Worm (Caenorhabditis elegans) whole organism, early embryonic: ENCODE data around the gene K08D9.9.

Source experiments
- B0310.2 ChIP-seq: sonication (generic microtip); optimal IDR thresholded peaks from 2 replicates; lab custom pipeline; 2016; ENCODE audit warnings: mild to moderate bottlenecking, missing genetic modification characterization, missing compliant biosample characterization
- F13C5.2 ChIP-seq: sonication (generic microtip); optimal IDR thresholded peaks from 2 replicates; lab custom pipeline; 2017; ENCODE audit warnings: mild to moderate bottlenecking, missing genetic modification characterization, inconsistent platforms, missing compliant biosample characterization
- aly-1 ChIP-seq: sonication (generic microtip); optimal IDR thresholded peaks from 2 replicates; lab custom pipeline; 2016; ENCODE audit warnings: missing genetic modification characterization, missing compliant biosample characterization
- ama-1 ChIP-seq: fragments of 150-350 bp; optimal IDR thresholded peaks from 2 replicates; lab custom pipeline; 2014
- ceh-13 ChIP-seq: fragments of 200-800 bp; sonication (Bioruptor generic); optimal IDR thresholded peaks from 2 replicates; lab custom pipeline; 2018; ENCODE audit warnings: mild to moderate bottlenecking, missing genetic modification characterization, missing compliant biosample characterization
- ceh-36 ChIP-seq: sonication (generic microtip); optimal IDR thresholded peaks from 2 replicates; lab custom pipeline; 2016; ENCODE audit warnings: missing genetic modification characterization, inconsistent platforms, missing compliant biosample characterization
- ets-7 ChIP-seq: sonication (generic microtip); optimal IDR thresholded peaks from 2 replicates; lab custom pipeline; 2016; ENCODE audit warnings: missing genotype, missing genetic modification characterization, missing compliant biosample characterization
- flt-1 ChIP-seq: fragments of 200-800 bp; sonication (Bioruptor generic); IDR thresholded peaks from 2 replicates; pipeline ENCODE4 v1.3.6; 2022; ENCODE audit warnings: missing genetic modification characterization, missing compliant biosample characterization
- hmbx-1 ChIP-seq: sonication (generic microtip); optimal IDR thresholded peaks from 2 replicates; lab custom pipeline; 2016; ENCODE audit warnings: mild to moderate bottlenecking, missing genetic modification characterization, missing compliant biosample characterization
- hmg-4 ChIP-seq: fragments of 200-800 bp; sonication (Bioruptor generic); optimal IDR thresholded peaks from 2 replicates; lab custom pipeline; 2018; ENCODE audit warnings: mild to moderate bottlenecking, missing genetic modification characterization, missing compliant biosample characterization
- hnd-1 ChIP-seq: sonication (generic microtip); optimal IDR thresholded peaks from 2 replicates; lab custom pipeline; 2016; ENCODE audit warnings: missing genetic modification characterization, missing compliant biosample characterization
- pes-1 ChIP-seq: fragments of 200-800 bp; sonication (Bioruptor generic); IDR thresholded peaks from 2 replicates; pipeline ENCODE4 v1.3.6; 2022; ENCODE audit warnings: missing genetic modification reagents, missing genetic modification characterization, missing compliant biosample characterization
- scrt-1 ChIP-seq: fragments of 200-800 bp; sonication (Bioruptor generic); IDR thresholded peaks from 2 replicates; pipeline ENCODE4 v1.3.6; 2022; ENCODE audit warnings: missing genetic modification characterization, missing compliant biosample characterization
- sea-1 ChIP-seq: fragments of 200-800 bp; sonication (Bioruptor generic); conservative IDR thresholded peaks from 2 replicates; pipeline ENCODE4 v1.3.6; 2022; ENCODE audit warnings: missing genetic modification characterization, missing compliant biosample characterization
- tbx-11 ChIP-seq: fragments of 200-800 bp; sonication (Bioruptor generic); IDR thresholded peaks from 2 replicates; pipeline ENCODE4 v1.3.6; 2022; ENCODE audit warnings: missing genetic modification characterization, missing compliant biosample characterization
- tbx-37 ChIP-seq: fragments of 200-800 bp; sonication (Bioruptor generic); conservative IDR thresholded peaks from 2 replicates; pipeline ENCODE4 v1.3.6; 2022; ENCODE audit warnings: missing genetic modification reagents, missing genetic modification characterization, missing compliant biosample characterization
- tra-4 ChIP-seq: sonication (generic microtip); optimal IDR thresholded peaks from 2 replicates; lab custom pipeline; 2017; ENCODE audit warnings: missing genetic modification characterization, missing compliant biosample characterization

K08D9.9 gene

ce11 chrV:3259168-3259622 is 22.7 kb upstream of the K08D9.9 start, which contains the start of gene T28A11.16:
TSS of gene T28A11.16 (minus strand) at chrV:3259218.
- no peak for TF ChIP-seq hmg-4
- no peak for TF ChIP-seq hnd-1 (tag; lab: Kevin White, UChicago)
- no peak for TF ChIP-seq ceh-13 (GFP tag; lab: Kevin White, UChicago)
- no peak for TF ChIP-seq tra-4 (tag; lab: Kevin White, UChicago)
- TF ChIP-seq ceh-36 (tag; lab: Kevin White, UChicago) = no peak
- TF ChIP-seq tbx-11 (GFP tag; lab: Robert Waterston, UW) = no peak
- TF ChIP-seq tbx-37 (GFP tag; lab: Robert Waterston, UW) = no peak

DNA sequence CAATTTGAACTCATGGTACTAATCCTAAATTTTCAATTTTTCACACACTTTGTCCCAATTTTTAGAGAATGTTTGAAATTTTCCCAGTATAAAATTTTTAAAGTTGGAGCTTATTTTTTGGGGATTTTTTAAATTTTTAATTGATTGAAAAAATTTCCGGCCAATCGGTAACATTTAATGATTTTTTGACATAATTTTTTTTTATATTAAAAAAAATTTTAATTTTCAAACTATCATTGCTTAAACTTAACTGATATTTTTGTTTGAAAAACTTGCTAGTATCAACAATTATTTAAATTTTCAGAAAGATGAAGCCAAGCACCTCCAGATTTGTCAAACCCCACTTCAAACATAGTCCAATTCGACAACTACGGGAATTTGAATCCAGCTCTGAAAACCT is 20.8 kb upstream of the K08D9.9 start, which contains the start of gene T28A11.22:
Gene T28A11.22, plus strand, starts transcription at position 301 of the 400 bp plus-strand sequence.
- no peak for TF ChIP-seq ets-7 (tag; lab: Kevin White, UChicago)
- no peak for TF ChIP-seq ceh-13 (GFP tag; lab: Kevin White, UChicago)
- TF ChIP-seq hmbx-1 (tag; lab: Kevin White, UChicago) = no peak
- no peak for TF ChIP-seq pes-1 (GFP tag; lab: Robert Waterston, UW)
- TF ChIP-seq aly-1 (tag; lab: Kevin White, UChicago) = no peak
- TF ChIP-seq tbx-37 (GFP tag; lab: Robert Waterston, UW) = no peak
- TF ChIP-seq scrt-1 (GFP tag; lab: Robert Waterston, UW) = no peak
- no peak for TF ChIP-seq tra-4 (tag; lab: Kevin White, UChicago)
- no peak for TF ChIP-seq ama-1 (lab: Kevin White, UChicago)
- no peak for TF ChIP-seq tbx-11 (GFP tag; lab: Robert Waterston, UW)
- TF ChIP-seq hmg-4 = no peak
- no peak for TF ChIP-seq sea-1
- TF ChIP-seq hnd-1 (tag; lab: Kevin White, UChicago) = no peak
- TF ChIP-seq B0310.2 = no peak
- no peak for TF ChIP-seq flt-1 (GFP tag; lab: Robert Waterston, UW)

DNA sequence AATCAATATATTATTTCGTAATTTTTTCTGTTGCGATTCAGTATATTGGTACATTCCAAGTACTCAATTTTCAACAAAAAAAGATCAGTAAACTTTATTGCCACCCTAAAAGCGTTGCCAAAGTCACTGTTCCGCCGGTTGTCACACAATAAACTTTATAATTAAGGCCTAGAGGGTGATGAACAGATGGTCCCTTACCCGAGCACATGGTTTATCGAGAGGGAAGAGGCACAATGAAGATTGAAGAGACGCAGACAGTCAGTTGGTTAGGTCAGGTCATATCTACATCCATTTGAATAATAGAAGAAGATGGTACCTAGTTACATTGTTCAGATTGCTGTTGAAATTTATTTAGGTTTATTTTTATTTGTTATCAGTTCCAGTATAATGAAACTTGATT is 20.3 kb upstream of the K08D9.9 start:
- TF ChIP-seq ama-1 (lab: Kevin White, UChicago) = no peak
- TF ChIP-seq ceh-13 (GFP tag; lab: Kevin White, UChicago) = no peak
- no peak for TF ChIP-seq hmbx-1 (tag; lab: Kevin White, UChicago)
- TF ChIP-seq B0310.2 = no peak
- TF ChIP-seq tbx-11 (GFP tag; lab: Robert Waterston, UW) = no peak
- no peak for TF ChIP-seq ets-7 (tag; lab: Kevin White, UChicago)
- no peak for TF ChIP-seq tra-4 (tag; lab: Kevin White, UChicago)
- no peak for TF ChIP-seq scrt-1 (GFP tag; lab: Robert Waterston, UW)
- no peak for TF ChIP-seq flt-1 (GFP tag; lab: Robert Waterston, UW)
- no peak for TF ChIP-seq pes-1 (GFP tag; lab: Robert Waterston, UW)

DNA sequence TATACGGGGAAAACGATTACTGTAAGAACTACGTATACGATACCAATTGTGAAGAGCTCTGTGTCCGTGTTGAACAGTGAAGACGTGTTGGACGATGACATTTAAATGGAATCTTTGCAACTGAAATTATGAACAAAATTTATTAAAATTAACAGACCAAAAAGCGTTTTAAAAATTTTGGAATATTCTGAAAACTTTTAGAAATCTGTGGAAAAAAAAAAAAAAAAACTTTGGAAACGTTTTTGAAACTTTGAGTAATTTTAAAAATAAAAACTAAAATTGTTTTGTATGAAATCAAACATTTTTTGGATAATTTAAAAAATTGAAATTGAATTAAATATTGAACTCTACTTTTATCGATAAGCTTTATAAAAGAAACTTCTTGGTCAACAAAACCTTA is 19.5 kb upstream of the K08D9.9 start, which contains the start of gene srt-63:
Gene srt-63, minus strand, starts transcription at position 101 of the 400 bp plus-strand sequence.
- TF ChIP-seq ets-7 (tag; lab: Kevin White, UChicago) (no peak), tra-4 (tag; lab: Kevin White, UChicago) (no peak), tbx-37 (GFP tag; lab: Robert Waterston, UW) (no peak), ceh-13 (GFP tag; lab: Kevin White, UChicago) (no peak), hmg-4 (no peak), F13C5.2 (tag; lab: Kevin White, UChicago) (no peak), hmbx-1 (tag; lab: Kevin White, UChicago) (no peak), tbx-11 (GFP tag; lab: Robert Waterston, UW) (no peak), ama-1 (lab: Kevin White, UChicago) (no peak), flt-1 (GFP tag; lab: Robert Waterston, UW) (no peak), aly-1 (tag; lab: Kevin White, UChicago) (no peak)

ce11 chrV:3250153-3250552 is 13.6 kb upstream of the K08D9.9 start, which contains the start of gene T28A11.13:
TSS of gene T28A11.13 (minus strand) at chrV:3250253.
- TF ChIP-seq hmbx-1 (tag; lab: Kevin White, UChicago) (no peak), tra-4 (tag; lab: Kevin White, UChicago) (no peak), pes-1 (GFP tag; lab: Robert Waterston, UW) (no peak), tbx-11 (GFP tag; lab: Robert Waterston, UW) (no peak), flt-1 (GFP tag; lab: Robert Waterston, UW) (no peak), hnd-1 (tag; lab: Kevin White, UChicago) (no peak), tbx-37 (GFP tag; lab: Robert Waterston, UW) (no peak), sea-1 (no peak), ceh-13 (GFP tag; lab: Kevin White, UChicago) (no peak), hmg-4 (no peak), scrt-1 (GFP tag; lab: Robert Waterston, UW) (no peak), ets-7 (tag; lab: Kevin White, UChicago) (no peak), B0310.2 (no peak), F13C5.2 (tag; lab: Kevin White, UChicago) (no peak), ama-1 (lab: Kevin White, UChicago) (no peak)

ce11 chrV:3247515-3247914 is 11.0 kb upstream of the K08D9.9 start, which contains the start of gene srj-8:
TSS of gene srj-8 (plus strand) at chrV:3247815.
- TF ChIP-seq ceh-36 (tag; lab: Kevin White, UChicago) (no peak), flt-1 (GFP tag; lab: Robert Waterston, UW) (no peak), ets-7 (tag; lab: Kevin White, UChicago) (no peak), pes-1 (GFP tag; lab: Robert Waterston, UW) (no peak), sea-1 (no peak), B0310.2 (no peak), tbx-37 (GFP tag; lab: Robert Waterston, UW) (no peak), hmg-4 (no peak), tra-4 (tag; lab: Kevin White, UChicago) (no peak), scrt-1 (GFP tag; lab: Robert Waterston, UW) (no peak), hmbx-1 (tag; lab: Kevin White, UChicago) (no peak)

- TF ChIP-seq hmg-4 (no peak), tbx-37 (GFP tag; lab: Robert Waterston, UW) (no peak), hnd-1 (tag; lab: Kevin White, UChicago) (no peak), ceh-36 (tag; lab: Kevin White, UChicago) (no peak), scrt-1 (GFP tag; lab: Robert Waterston, UW) (no peak), ets-7 (tag; lab: Kevin White, UChicago) (no peak), flt-1 (GFP tag; lab: Robert Waterston, UW) (no peak), tbx-11 (GFP tag; lab: Robert Waterston, UW) (no peak), hmbx-1 (tag; lab: Kevin White, UChicago) (no peak), B0310.2 (no peak), ama-1 (lab: Kevin White, UChicago) (no peak), ceh-13 (GFP tag; lab: Kevin White, UChicago) (no peak), tra-4 (tag; lab: Kevin White, UChicago) (no peak), aly-1 (tag; lab: Kevin White, UChicago) (no peak), F13C5.2 (tag; lab: Kevin White, UChicago) (no peak)
Observed at ce11 chrV:3244703-3245102, 8.2 kb upstream of the K08D9.9 start, which contains the start of gene srj-7. TSS of gene srj-7 (plus strand) at chrV:3245003.
